Fruit fly (Drosophila melanogaster) whole organism, embryonic: Measurements from ENCODE around the gene CG15170.

Experiments
- Atf3 ChIP-seq: fragments of 200-800 bp; sonication (Bioruptor generic); optimal IDR thresholded peaks from 3 replicates; lab custom pipeline; 2016; ENCODE audit warnings: missing biosample characterization, missing genetic modification characterization
- Awh ChIP-seq: fragments of 200-800 bp; sonication (Bioruptor generic); IDR thresholded peaks from 2 replicates; pipeline ENCODE4, ENCODE4 v1.3.6; 2022; ENCODE audit warnings: missing biosample characterization, missing genetic modification characterization
- B-H2 ChIP-seq: fragments of 200-800 bp; sonication (Bioruptor generic); optimal IDR thresholded peaks from 2 replicates; lab custom pipeline; 2018; ENCODE audit warnings: missing biosample characterization, mild to moderate bottlenecking, missing genetic modification characterization
- BEAF-32 ChIP-seq: fragments of 200-800 bp; sonication (Bioruptor generic); optimal IDR thresholded peaks from 3 replicates; lab custom pipeline; 2017; ENCODE audit warnings: missing biosample characterization, missing genetic modification characterization, mild to moderate bottlenecking, moderate library complexity, missing genetic modification reagents
- CG10209 ChIP-seq: fragments of 200-800 bp; sonication (Bioruptor generic); optimal IDR thresholded peaks from 3 replicates; lab custom pipeline; 2017; ENCODE audit warnings: missing biosample characterization, mild to moderate bottlenecking, missing genetic modification characterization, missing genetic modification reagents
- CG10321 ChIP-seq: fragments of 200-800 bp; sonication (Bioruptor generic); IDR thresholded peaks from 2 replicates; pipeline ENCODE4 v1.3.6; 2022; ENCODE audit warnings: missing biosample characterization, missing genetic modification characterization
- CG10431 ChIP-seq: fragments of 200-800 bp; sonication (Bioruptor generic); optimal IDR thresholded peaks from 3 replicates; lab custom pipeline; 2018; ENCODE audit warnings: missing biosample characterization, mild to moderate bottlenecking, missing genetic modification characterization
- CG10462 ChIP-seq: fragments of 200-800 bp; sonication (Bioruptor generic); optimal IDR thresholded peaks from 2 replicates; lab custom pipeline; 2016; ENCODE audit warnings: missing biosample characterization, missing genetic modification characterization
- CG14860 ChIP-seq: fragments of 200-800 bp; sonication (Bioruptor generic); IDR thresholded peaks from 3 replicates; pipeline ENCODE4 v1.3.6; 2022; ENCODE audit warnings: missing biosample characterization, missing genetic modification characterization; ENCODE audit not compliant: partially characterized antibody
- CG15011 ChIP-seq: fragments of 200-800 bp; sonication (Bioruptor generic); optimal IDR thresholded peaks from 3 replicates; lab custom pipeline; 2018; ENCODE audit warnings: missing biosample characterization, mild to moderate bottlenecking, missing genetic modification characterization
- CG15073 ChIP-seq: fragments of 200-800 bp; sonication (Bioruptor generic); optimal IDR thresholded peaks from 2 replicates; lab custom pipeline; 2016; ENCODE audit warnings: missing biosample characterization, missing genetic modification characterization
- CG17328 ChIP-seq: fragments of 200-800 bp; sonication (Bioruptor generic); IDR thresholded peaks from 2 replicates; pipeline ENCODE4 v1.3.6; 2022; ENCODE audit warnings: missing biosample characterization, missing genetic modification characterization
- CG17912 ChIP-seq: fragments of 200-800 bp; sonication (Bioruptor generic); optimal IDR thresholded peaks from 2 replicates; lab custom pipeline; 2018; ENCODE audit warnings: missing biosample characterization, mild to moderate bottlenecking, missing genetic modification characterization
- CG1832 ChIP-seq: fragments of 200-800 bp; sonication (Bioruptor generic); optimal IDR thresholded peaks from 2 replicates; lab custom pipeline; 2017; ENCODE audit warnings: missing biosample characterization, mild to moderate bottlenecking, missing genetic modification characterization, inconsistent platforms
- CG33213 ChIP-seq: fragments of 200-800 bp; sonication (Bioruptor generic); optimal IDR thresholded peaks from 3 replicates; lab custom pipeline; 2016; ENCODE audit warnings: missing biosample characterization, missing genetic modification characterization
- CG6654 ChIP-seq: fragments of 200-800 bp; sonication (Bioruptor generic); optimal IDR thresholded peaks from 2 replicates; lab custom pipeline; 2017; ENCODE audit warnings: missing biosample characterization, mild to moderate bottlenecking, missing genetic modification characterization
- CG7839 ChIP-seq: fragments of 200-800 bp; sonication (Bioruptor generic); optimal IDR thresholded peaks from 3 replicates; lab custom pipeline; 2018; ENCODE audit warnings: missing biosample characterization, mild to moderate bottlenecking, missing genetic modification characterization, moderate library complexity
- CG9727 ChIP-seq: fragments of 200-800 bp; sonication (Bioruptor generic); optimal IDR thresholded peaks from 3 replicates; lab custom pipeline; 2017; ENCODE audit warnings: missing biosample characterization, mild to moderate bottlenecking, missing genetic modification characterization
- D19A ChIP-seq: fragments of 200-800 bp; optimal IDR thresholded peaks from 3 replicates; lab custom pipeline; 2019; ENCODE audit warnings: missing biosample characterization, mild to moderate bottlenecking, missing genetic modification characterization, moderate library complexity
- Deaf1 ChIP-seq: fragments of 200-800 bp; optimal IDR thresholded peaks from 3 replicates; lab custom pipeline; 2019; ENCODE audit warnings: missing biosample characterization, mild to moderate bottlenecking, missing genetic modification characterization, moderate library complexity
- Dip2 ChIP-seq: fragments of 200-800 bp; sonication (Bioruptor generic); IDR thresholded peaks from 2 replicates; pipeline ENCODE4 v1.3.6; 2022; ENCODE audit warnings: missing biosample characterization, missing genetic modification characterization
- Eip74EF ChIP-seq, 2 experiments: fragments of 200-800 bp in 1 of 2; fragments of >200 bp in 1 of 2; sonication (Bioruptor generic) in 1 of 2; optimal IDR thresholded peaks; 2 replicates each; lab custom pipeline; 2017 to 2019; ENCODE audit warnings: missing biosample characterization in 2 of 2, missing genetic modification characterization in 2 of 2, mild to moderate bottlenecking in 1 of 2, moderate library complexity in 1 of 2
- Hr39 ChIP-seq: fragments of >200 bp; optimal IDR thresholded peaks from 2 replicates; lab custom pipeline; 2017
- MBD-R2 ChIP-seq: fragments of 200-800 bp; sonication (Bioruptor generic); IDR thresholded peaks from 2 replicates; pipeline ENCODE4 v1.3.6; 2022; ENCODE audit warnings: missing biosample characterization, missing genetic modification characterization
- Meics ChIP-seq: fragments of 200-800 bp; sonication (Bioruptor generic); optimal IDR thresholded peaks from 2 replicates; lab custom pipeline; 2017; ENCODE audit warnings: missing biosample characterization, mild to moderate bottlenecking, missing genetic modification characterization
- Mrtf ChIP-seq: fragments of 200-800 bp; sonication (Bioruptor generic); IDR thresholded peaks from 3 replicates; pipeline ENCODE4 v1.3.6; 2022; ENCODE audit warnings: missing biosample characterization, missing genetic modification characterization
- Myb ChIP-seq: fragments of 200-800 bp; sonication (Bioruptor generic); optimal IDR thresholded peaks from 2 replicates; lab custom pipeline; 2016; ENCODE audit warnings: missing biosample characterization, missing genetic modification characterization
- NfI ChIP-seq: fragments of 200-800 bp; sonication (Bioruptor generic); optimal IDR thresholded peaks from 3 replicates; lab custom pipeline; 2018; ENCODE audit warnings: missing biosample characterization, mild to moderate bottlenecking, missing genetic modification characterization, moderate library complexity
- Rfx ChIP-seq: fragments of 200-800 bp; sonication (Bioruptor generic); IDR thresholded peaks from 2 replicates; pipeline ENCODE4 v1.3.6; 2022; ENCODE audit warnings: missing biosample characterization, missing genetic modification characterization
- Sox102F ChIP-seq: fragments of 200-800 bp; sonication (Bioruptor generic); optimal IDR thresholded peaks from 2 replicates; lab custom pipeline; 2018; ENCODE audit warnings: missing biosample characterization, mild to moderate bottlenecking, missing genetic modification characterization, moderate library complexity
- Stat92E ChIP-seq, 3 experiments: fragments of >200 bp in 2 of 3; fragments of 200-800 bp in 1 of 3; sonication (Bioruptor generic) in 1 of 3; optimal IDR thresholded peaks; 2 replicates each; lab custom pipeline; 2017 to 2019; ENCODE audit warnings: missing biosample characterization in 3 of 3, missing genetic modification characterization in 3 of 3, mild to moderate bottlenecking in 1 of 3, moderate library complexity in 1 of 3
- TFAM ChIP-seq: fragments of 200-800 bp; sonication (Bioruptor generic); optimal IDR thresholded peaks from 2 replicates; lab custom pipeline; 2017; ENCODE audit warnings: missing biosample characterization, missing genetic modification characterization, inconsistent platforms
- abd-A ChIP-seq: fragments of 200-800 bp; sonication (Bioruptor generic); optimal IDR thresholded peaks from 3 replicates; lab custom pipeline; 2019; ENCODE audit warnings: missing biosample characterization, mild to moderate bottlenecking, missing genetic modification characterization, moderate library complexity
- ase ChIP-seq: fragments of 200-800 bp; sonication (Bioruptor generic); IDR thresholded peaks from 3 replicates; pipeline ENCODE4 v1.3.6; 2022; ENCODE audit warnings: missing biosample characterization, missing genetic modification characterization
- bcd ChIP-seq: fragments of 200-800 bp; sonication (Bioruptor generic); optimal IDR thresholded peaks from 2 replicates; lab custom pipeline; 2017; ENCODE audit warnings: missing biosample characterization, mild to moderate bottlenecking, missing genetic modification characterization
- bigmax ChIP-seq: fragments of 200-800 bp; sonication (Bioruptor generic); optimal IDR thresholded peaks from 2 replicates; lab custom pipeline; 2018; ENCODE audit warnings: missing biosample characterization, mild to moderate bottlenecking, missing genetic modification characterization
- chif ChIP-seq, 2 experiments: fragments of 200-800 bp; sonication (Bioruptor generic); optimal IDR thresholded peaks; 3 replicates each; lab custom pipeline; 2016; ENCODE audit warnings: missing biosample characterization in 2 of 2, missing genetic modification characterization in 2 of 2
- danr ChIP-seq: fragments of 200-800 bp; sonication (Bioruptor generic); IDR thresholded peaks from 2 replicates; pipeline ENCODE4 v1.3.6; 2022; ENCODE audit warnings: missing biosample characterization, missing genetic modification characterization
- fu2 ChIP-seq: fragments of 200-800 bp; sonication (Bioruptor generic); optimal IDR thresholded peaks from 2 replicates; lab custom pipeline; 2016; ENCODE audit warnings: missing biosample characterization, missing genetic modification characterization
- grau ChIP-seq: fragments of 200-800 bp; optimal IDR thresholded peaks from 3 replicates; lab custom pipeline; 2019; ENCODE audit warnings: missing biosample characterization, mild to moderate bottlenecking, missing genetic modification characterization, moderate library complexity
- gro ChIP-seq: fragments of 200-800 bp; sonication (Bioruptor generic); optimal IDR thresholded peaks from 2 replicates; lab custom pipeline; 2016; ENCODE audit warnings: missing biosample characterization, missing genetic modification characterization
- inv ChIP-seq: fragments of 200-800 bp; sonication (Bioruptor generic); IDR thresholded peaks from 2 replicates; pipeline ENCODE4 v1.3.6; 2022; ENCODE audit warnings: missing biosample characterization, missing genetic modification characterization; ENCODE audit not compliant: partially characterized antibody
- lbe ChIP-seq: fragments of 200-800 bp; sonication (Bioruptor generic); optimal IDR thresholded peaks from 2 replicates; lab custom pipeline; 2016; ENCODE audit warnings: missing biosample characterization, mild to moderate bottlenecking, missing genetic modification characterization
- org-1 ChIP-seq: fragments of 200-800 bp; sonication (Bioruptor generic); optimal IDR thresholded peaks from 2 replicates; lab custom pipeline; 2017; ENCODE audit warnings: missing biosample characterization, missing genetic modification characterization
- peb ChIP-seq: fragments of 200-800 bp; sonication (Bioruptor generic); IDR thresholded peaks from 2 replicates; pipeline ENCODE4 v1.3.6; 2022; ENCODE audit warnings: missing biosample characterization, missing genetic modification characterization
- pzg ChIP-seq: fragments of 200-800 bp; sonication (Bioruptor generic); optimal IDR thresholded peaks from 3 replicates; lab custom pipeline; 2018; ENCODE audit warnings: missing biosample characterization, mild to moderate bottlenecking, missing genetic modification characterization, moderate library complexity
- so ChIP-seq: fragments of 200-800 bp; sonication (Bioruptor generic); IDR thresholded peaks from 3 replicates; pipeline ENCODE4 v1.3.6; 2022; ENCODE audit warnings: missing biosample characterization, missing genetic modification characterization
- tx ChIP-seq: fragments of 200-800 bp; sonication (Bioruptor generic); optimal IDR thresholded peaks from 2 replicates; lab custom pipeline; 2016; ENCODE audit warnings: missing biosample characterization, missing genetic modification characterization
- unc-4 ChIP-seq: fragments of 200-800 bp; sonication (Bioruptor generic); IDR thresholded peaks from 2 replicates; pipeline ENCODE4 v1.3.6; 2022; ENCODE audit warnings: missing biosample characterization, missing genetic modification characterization; ENCODE audit not compliant: partially characterized antibody

The CG15170 gene

dm6 chr2L:18974063-18974779, 15.8 kb downstream of the CG15170 start, which contains the start of the genes L2HGDH and CG10431 (continued):
- no peak for TF ChIP-seq Awh (GFP tag; lab: Robert Waterston, UW)
- TF ChIP-seq tx (GFP tag; lab: Kevin White, UChicago) = peak; percentile 1
- TF ChIP-seq peb (GFP tag; lab: Robert Waterston, UW) = no peak
- TF ChIP-seq Sox102F (GFP tag; lab: Kevin White, UChicago) = peak; percentile 55
- TF ChIP-seq D19A = peak; percentile 57
- peak; percentile 46 for TF ChIP-seq gro (GFP tag; lab: Kevin White, UChicago)
- TF ChIP-seq unc-4 (GFP tag; lab: Robert Waterston, UW) = 0 out of 2 replicates have a peak, but pooled peaks have one; percentile 17
- no peak for TF ChIP-seq Hr39
- peak; percentile 85 for TF ChIP-seq Deaf1
- TF ChIP-seq Rfx = peak; percentile 51
- peak; percentile 54 for TF ChIP-seq CG7839 (tag; lab: Kevin White, UChicago)
- peak; percentile 45 for TF ChIP-seq CG10431 (GFP tag; lab: Kevin White, UChicago)
- peak; percentile 52 for TF ChIP-seq pzg (GFP tag; lab: Kevin White, UChicago)
- TF ChIP-seq chif (GFP tag; optimal IDR thresholded peaks at IDR 0.05; lab: Kevin White, UChicago) = peak in 1 of 2 experiments; percentile 31
- TF ChIP-seq ase (GFP tag; lab: Robert Waterston, UW) = no peak
- TF ChIP-seq CG10321 = no peak
- TF ChIP-seq Mrtf (GFP tag; lab: Robert Waterston, UW) = no peak
- TF ChIP-seq CG1832 (GFP tag; lab: Kevin White, UChicago) = no peak
- TF ChIP-seq CG9727 (GFP tag; lab: Kevin White, UChicago) = peak; percentile 54
- peak; percentile 1 for TF ChIP-seq org-1 (GFP tag; lab: Kevin White, UChicago)
- TF ChIP-seq CG14860 (GFP tag; lab: Robert Waterston, UW) = no peak
- 0 out of 2 replicates have a peak, but pooled peaks have one; percentile 20 for TF ChIP-seq danr (GFP tag; lab: Robert Waterston, UW)
- TF ChIP-seq bcd = peak; percentile 52
- no peak for TF ChIP-seq Stat92E (GFP tag; optimal IDR thresholded peaks at IDR 0.05; lab: Kevin White, UChicago)
- TF ChIP-seq CG10209 = peak; percentile 30
- TF ChIP-seq inv (GFP tag; lab: Robert Waterston, UW) = no peak
- TF ChIP-seq abd-A = peak; percentile 94
- peak; percentile 52 for TF ChIP-seq BEAF-32
- no peak for TF ChIP-seq Dip2 (GFP tag; lab: Robert Waterston, UW)
- TF ChIP-seq CG15073 = no peak
- TF ChIP-seq CG17912 (GFP tag; lab: Kevin White, UChicago) = no peak
- TF ChIP-seq grau (tag; lab: Kevin White, UChicago) = peak; percentile 67
- peak; percentile 31 for TF ChIP-seq CG10462 (GFP tag; lab: Kevin White, UChicago)
- TF ChIP-seq Atf3 (GFP tag; lab: Kevin White, UChicago) = no peak
- peak; percentile 49 for TF ChIP-seq B-H2
- TF ChIP-seq NfI = peak; percentile 57
- TF ChIP-seq TFAM (GFP tag; lab: Kevin White, UChicago) = no peak
- TF ChIP-seq fu2 (GFP tag; lab: Kevin White, UChicago) = no peak
- TF ChIP-seq bigmax (GFP tag; lab: Kevin White, UChicago) = peak; percentile 83
- peak; percentile 11 for TF ChIP-seq Myb (GFP tag; lab: Kevin White, UChicago)
- TF ChIP-seq lbe = peak; percentile 77
- TF ChIP-seq CG6654 = no peak
- no peak for TF ChIP-seq CG33213 (GFP tag; lab: Kevin White, UChicago)
- TF ChIP-seq Eip74EF (GFP tag; optimal IDR thresholded peaks at IDR 0.05; lab: Kevin White, UChicago) = peak in 1 of 2 experiments; percentile 3
- peak; percentile 72 for TF ChIP-seq Meics (GFP tag; lab: Kevin White, UChicago)
- peak; percentile 63 for TF ChIP-seq MBD-R2
- TF ChIP-seq CG17328 (GFP tag; lab: Robert Waterston, UW) = no peak
- 0 out of 3 replicates have a peak, but pooled peaks have one; percentile 32 for TF ChIP-seq so (GFP tag; lab: Robert Waterston, UW)
- TF ChIP-seq CG15011 (GFP tag; lab: Kevin White, UChicago) = peak; percentile 2
